Fruit fly (Drosophila melanogaster) whole organism, pupa: ENCODE measurements around the gene CG9922.
A peak's percentile ranks its signal among the peaks of the same experiment; 100 is the strongest.

Experiments
- CG10348 ChIP-seq: fragments of 200-800 bp; sonication (Bioruptor generic); IDR thresholded peaks from 2 replicates; pipeline ENCODE4 v1.3.6; 2022; ENCODE audit warnings: missing biosample characterization, missing genetic modification characterization
- CG12605 ChIP-seq: fragments of 200-800 bp; sonication (Bioruptor generic); IDR thresholded peaks from 2 replicates; pipeline ENCODE4 v1.3.6; 2022; ENCODE audit warnings: missing biosample characterization, missing genetic modification characterization
- CG13204 ChIP-seq: fragments of 200-800 bp; sonication (Bioruptor generic); optimal IDR thresholded peaks from 2 replicates; lab custom pipeline; 2018; ENCODE audit warnings: missing biosample characterization, mild to moderate bottlenecking, missing genetic modification characterization, moderate library complexity
- CG14655 ChIP-seq: fragments of 200-800 bp; sonication (Bioruptor generic); optimal IDR thresholded peaks from 3 replicates; lab custom pipeline; 2017; ENCODE audit warnings: mild to moderate bottlenecking, missing biosample characterization, missing genetic modification reagents, missing genetic modification characterization
- CG15710 ChIP-seq: fragments of 200-800 bp; sonication (Bioruptor generic); optimal IDR thresholded peaks from 2 replicates; lab custom pipeline; 2018; ENCODE audit warnings: missing biosample characterization, mild to moderate bottlenecking, missing genetic modification characterization, moderate library complexity
- CG17806 ChIP-seq: fragments of 200-800 bp; sonication (Bioruptor generic); optimal IDR thresholded peaks from 2 replicates; lab custom pipeline; 2018; ENCODE audit warnings: missing biosample characterization, mild to moderate bottlenecking, missing genetic modification characterization, moderate library complexity
- CG32121 ChIP-seq: fragments of 200-800 bp; sonication (Bioruptor generic); IDR thresholded peaks from 2 replicates; pipeline ENCODE4 v1.3.6; 2022; ENCODE audit warnings: missing biosample characterization, missing genetic modification characterization
- CG34367 ChIP-seq: fragments of 200-800 bp; sonication (Bioruptor generic); optimal IDR thresholded peaks from 2 replicates; lab custom pipeline; 2018; ENCODE audit warnings: missing biosample characterization, mild to moderate bottlenecking, missing genetic modification characterization
- CG4496 ChIP-seq: fragments of 200-800 bp; sonication (Bioruptor generic); IDR thresholded peaks from 3 replicates; pipeline ENCODE4 v1.3.6; 2022; ENCODE audit warnings: missing biosample characterization, missing genetic modification characterization
- CG8159 ChIP-seq: fragments of 200-800 bp; sonication (Bioruptor generic); optimal IDR thresholded peaks from 3 replicates; lab custom pipeline; 2018; ENCODE audit warnings: missing biosample characterization, mild to moderate bottlenecking, missing genetic modification characterization, moderate library complexity
- CG8301 ChIP-seq: fragments of 200-800 bp; sonication (Bioruptor generic); optimal IDR thresholded peaks from 2 replicates; lab custom pipeline; 2018; ENCODE audit warnings: missing biosample characterization, mild to moderate bottlenecking, missing genetic modification characterization
- CG9948 ChIP-seq: fragments of 200-800 bp; sonication (Bioruptor generic); optimal IDR thresholded peaks from 2 replicates; lab custom pipeline; 2018; ENCODE audit warnings: missing biosample characterization, mild to moderate bottlenecking, missing genetic modification characterization, moderate library complexity
- D1 ChIP-seq: fragments of 200-800 bp; sonication (Bioruptor generic); optimal IDR thresholded peaks from 2 replicates; lab custom pipeline; 2018; ENCODE audit warnings: missing biosample characterization, mild to moderate bottlenecking, missing genetic modification characterization, moderate library complexity
- EcR ChIP-seq: fragments of 200-800 bp; sonication (Bioruptor generic); optimal IDR thresholded peaks from 3 replicates; lab custom pipeline; 2019; ENCODE audit warnings: missing biosample characterization, missing genetic modification characterization, mild to moderate bottlenecking, moderate library complexity, missing genetic modification reagents
- Ets98B ChIP-seq: fragments of 200-800 bp; sonication (Bioruptor generic); IDR thresholded peaks from 2 replicates; pipeline ENCODE4 v1.3.6; 2022; ENCODE audit warnings: missing biosample characterization, missing genetic modification characterization
- Pif1A ChIP-seq: fragments of 200-800 bp; sonication (Bioruptor generic); optimal IDR thresholded peaks from 3 replicates; lab custom pipeline; 2016; ENCODE audit warnings: missing biosample characterization, missing genetic modification characterization
- Pif1B ChIP-seq: fragments of 200-800 bp; sonication (Bioruptor generic); optimal IDR thresholded peaks from 3 replicates; lab custom pipeline; 2016; ENCODE audit warnings: missing biosample characterization, missing genetic modification characterization
- Snoo ChIP-seq: fragments of 200-800 bp; sonication (Bioruptor generic); optimal IDR thresholded peaks from 3 replicates; lab custom pipeline; 2017; ENCODE audit warnings: missing biosample characterization, mild to moderate bottlenecking, missing genetic modification characterization, inconsistent platforms
- fd96Ca ChIP-seq: fragments of 200-800 bp; sonication (Bioruptor generic); IDR thresholded peaks from 3 replicates; pipeline ENCODE4 v1.3.6; 2022; ENCODE audit warnings: missing biosample characterization, missing genetic modification characterization
- gl ChIP-seq: fragments of 200-800 bp; sonication (Bioruptor generic); optimal IDR thresholded peaks from 2 replicates; lab custom pipeline; 2018; ENCODE audit warnings: missing biosample characterization, mild to moderate bottlenecking, missing genetic modification characterization
- rn ChIP-seq: fragments of 200-800 bp; sonication (Bioruptor generic); IDR thresholded peaks from 2 replicates; pipeline ENCODE4 v1.3.6; 2022; ENCODE audit warnings: missing biosample characterization, missing genetic modification characterization

The CG9922 gene

DNA sequence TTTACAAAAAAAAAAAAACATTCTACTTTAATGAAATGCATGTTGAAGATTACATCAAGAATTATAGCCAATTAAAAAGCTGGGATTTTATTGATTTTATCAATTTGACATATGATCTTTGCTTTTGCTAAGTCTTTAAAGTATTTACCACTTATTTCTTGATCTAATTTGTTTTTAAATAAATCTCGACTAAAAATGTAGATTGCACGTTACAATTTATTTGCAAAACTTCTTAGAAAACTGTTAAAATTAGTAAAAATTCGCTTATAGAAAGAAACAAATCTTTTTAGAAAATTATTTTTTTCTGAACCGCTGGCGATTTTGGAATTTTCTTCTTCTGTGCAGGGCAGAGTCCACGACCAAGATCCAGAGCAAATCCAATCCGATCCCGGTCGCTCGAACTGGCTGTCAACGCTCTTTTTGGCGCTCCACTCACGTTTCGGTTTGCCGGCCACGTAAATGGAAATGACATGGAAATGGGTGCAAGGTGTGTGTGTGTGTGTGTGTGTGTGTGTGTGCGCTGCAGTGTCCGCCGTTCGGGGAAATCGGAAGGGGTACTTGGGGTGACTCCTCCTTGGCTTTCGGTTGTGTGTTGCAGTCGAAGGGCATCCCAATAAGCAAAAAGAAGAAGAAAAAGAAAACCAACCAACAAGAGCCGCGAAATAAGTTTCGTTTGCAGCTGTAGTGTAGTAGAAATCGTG, 33.9 kb downstream of the CG9922 start:
- TF ChIP-seq CG13204 = no peak
- no peak for TF ChIP-seq EcR (GFP tag; lab: Kevin White, UChicago)
- TF ChIP-seq rn = no peak
- no peak for TF ChIP-seq D1 (tag; lab: Kevin White, UChicago)
- peak; percentile 30 for TF ChIP-seq Pif1B (GFP tag; lab: Kevin White, UChicago)
- TF ChIP-seq Snoo = peak; percentile 53
- peak; percentile 15 for TF ChIP-seq CG14655 (GFP tag; lab: Kevin White, UChicago)
- peak; percentile 27 for TF ChIP-seq Pif1A (GFP tag; lab: Kevin White, UChicago)
- no peak for TF ChIP-seq CG4496 (GFP tag; lab: Robert Waterston, UW)
- TF ChIP-seq fd96Ca (GFP tag; lab: Robert Waterston, UW) = no peak
- TF ChIP-seq CG15710 (tag; lab: Kevin White, UChicago) = no peak
- no peak for TF ChIP-seq CG9948 (tag; lab: Kevin White, UChicago)
- no peak for TF ChIP-seq gl (tag; lab: Kevin White, UChicago)
- no peak for TF ChIP-seq CG32121 (GFP tag; lab: Robert Waterston, UW)
- TF ChIP-seq CG10348 (GFP tag; lab: Robert Waterston, UW) = no peak
- no peak for TF ChIP-seq CG8301 (tag; lab: Kevin White, UChicago)
- no peak for TF ChIP-seq CG17806 (tag; lab: Kevin White, UChicago)
- TF ChIP-seq CG12605 (GFP tag; lab: Robert Waterston, UW) = no peak
- peak; percentile 11 for TF ChIP-seq CG8159 (tag; lab: Kevin White, UChicago)
- TF ChIP-seq CG34367 (tag; lab: Kevin White, UChicago) = no peak
- no peak for TF ChIP-seq Ets98B
- TF ChIP-seq, all 21 proteins: peak for 5

DNA sequence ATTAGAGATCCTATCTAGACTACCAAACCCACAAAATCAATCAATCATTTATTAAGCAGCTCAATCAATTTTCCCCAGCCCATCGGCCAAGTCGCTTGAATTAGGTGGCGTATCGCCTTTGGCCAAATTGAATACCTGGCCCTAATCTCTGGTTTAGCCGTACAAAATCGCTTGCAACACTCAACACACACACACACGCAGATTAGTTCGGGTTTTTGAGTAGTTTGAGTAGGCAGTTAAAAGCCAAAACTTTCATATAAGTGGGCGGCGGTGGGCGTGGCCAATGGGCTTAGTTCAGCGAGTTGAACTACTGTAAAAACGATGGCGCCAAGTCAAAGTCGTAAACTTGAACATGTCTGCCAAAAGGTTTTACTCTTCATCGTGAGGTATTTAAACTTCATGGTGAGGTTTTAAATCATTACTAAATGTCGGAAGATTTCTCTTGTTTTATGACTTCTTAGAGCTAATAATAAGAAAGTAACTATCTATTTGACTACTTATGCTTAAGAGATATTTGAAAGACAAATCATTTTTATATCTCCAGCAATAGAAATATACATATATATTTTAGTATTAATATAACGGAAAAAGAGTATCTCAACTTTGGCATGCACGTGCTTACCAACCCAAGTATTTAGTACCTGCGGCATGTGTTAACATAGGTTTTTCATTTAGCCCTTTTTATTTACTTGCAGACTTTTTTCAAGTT, 34.8 kb downstream of the CG9922 start:
- no peak for TF ChIP-seq gl (tag; lab: Kevin White, UChicago)
- TF ChIP-seq CG14655 (GFP tag; lab: Kevin White, UChicago) = no peak
- TF ChIP-seq CG8159 (tag; lab: Kevin White, UChicago) = no peak
- no peak for TF ChIP-seq Snoo
- no peak for TF ChIP-seq CG12605 (GFP tag; lab: Robert Waterston, UW)
- TF ChIP-seq CG32121 (GFP tag; lab: Robert Waterston, UW) = no peak
- no peak for TF ChIP-seq CG17806 (tag; lab: Kevin White, UChicago)
- no peak for TF ChIP-seq fd96Ca (GFP tag; lab: Robert Waterston, UW)
- no peak for TF ChIP-seq D1 (tag; lab: Kevin White, UChicago)
- TF ChIP-seq rn = no peak
- TF ChIP-seq CG15710 (tag; lab: Kevin White, UChicago) = no peak
- no peak for TF ChIP-seq CG10348 (GFP tag; lab: Robert Waterston, UW)
- no peak for TF ChIP-seq CG13204
- TF ChIP-seq CG8301 (tag; lab: Kevin White, UChicago) = no peak
- no peak for TF ChIP-seq Ets98B
- TF ChIP-seq Pif1A (GFP tag; lab: Kevin White, UChicago) = no peak
- no peak for TF ChIP-seq CG9948 (tag; lab: Kevin White, UChicago)
- no peak for TF ChIP-seq CG34367 (tag; lab: Kevin White, UChicago)
- TF ChIP-seq EcR (GFP tag; lab: Kevin White, UChicago) = no peak

DNA sequence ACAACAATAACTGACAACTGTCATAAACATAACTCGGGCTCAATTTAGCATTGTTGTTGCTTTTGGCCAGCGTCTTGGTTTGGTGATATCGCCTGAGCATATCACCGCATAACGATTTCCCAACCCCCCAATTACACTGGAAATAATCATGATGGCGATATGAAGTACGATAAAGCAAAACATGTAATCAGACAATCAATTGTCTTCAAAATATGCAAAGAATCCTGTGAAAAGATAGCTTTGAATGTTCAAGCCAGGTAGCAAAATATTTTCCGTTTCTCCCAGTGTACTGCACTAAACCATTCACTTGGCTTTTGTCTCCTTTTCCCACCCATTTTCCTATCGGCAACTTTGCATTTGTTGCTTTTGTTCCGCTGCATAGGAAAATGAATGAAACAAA, 36.7 kb downstream of the CG9922 start:
- TF ChIP-seq CG14655 (GFP tag; lab: Kevin White, UChicago) (peak; percentile 75), CG13204 (no peak), CG10348 (GFP tag; lab: Robert Waterston, UW) (peak; percentile 61), D1 (tag; lab: Kevin White, UChicago) (no peak), CG9948 (tag; lab: Kevin White, UChicago) (no peak), CG12605 (GFP tag; lab: Robert Waterston, UW) (peak; percentile 79), Ets98B (peak; percentile 94), rn (peak; percentile 72), CG8159 (tag; lab: Kevin White, UChicago) (peak; percentile 24), CG8301 (tag; lab: Kevin White, UChicago) (peak; percentile 84), Pif1B (GFP tag; lab: Kevin White, UChicago) (peak; percentile 17), CG17806 (tag; lab: Kevin White, UChicago) (peak; percentile 43), CG32121 (GFP tag; lab: Robert Waterston, UW) (peak; percentile 86), CG4496 (GFP tag; lab: Robert Waterston, UW) (peak; percentile 89), fd96Ca (GFP tag; lab: Robert Waterston, UW) (peak; percentile 91), Pif1A (GFP tag; lab: Kevin White, UChicago) (peak; percentile 62), Snoo (no peak)

DNA sequence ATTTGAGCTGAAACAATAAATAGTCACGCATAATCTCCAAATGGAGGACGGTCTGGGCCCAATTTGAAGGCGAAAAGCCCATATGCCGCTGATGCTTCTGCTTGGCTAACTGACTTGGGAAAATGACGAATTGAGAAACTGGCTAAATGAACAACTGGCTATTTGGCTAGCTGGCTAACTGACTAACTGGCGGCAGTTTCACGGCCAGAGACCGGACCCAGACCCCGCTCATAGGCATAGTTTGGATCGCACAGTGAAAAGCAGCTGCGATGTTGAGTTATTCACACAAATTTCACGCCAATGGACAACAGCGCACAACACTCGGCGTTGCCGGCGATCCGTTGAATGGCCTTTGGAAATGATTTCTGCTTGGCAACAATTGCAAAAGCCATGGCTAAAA, 37.6 kb downstream of the CG9922 start:
- TF ChIP-seq Pif1B (GFP tag; lab: Kevin White, UChicago) (no peak), gl (tag; lab: Kevin White, UChicago) (no peak), rn (no peak), CG14655 (GFP tag; lab: Kevin White, UChicago) (no peak), Pif1A (GFP tag; lab: Kevin White, UChicago) (no peak), CG34367 (tag; lab: Kevin White, UChicago) (no peak), CG8301 (tag; lab: Kevin White, UChicago) (no peak), D1 (tag; lab: Kevin White, UChicago) (no peak), CG12605 (GFP tag; lab: Robert Waterston, UW) (no peak), fd96Ca (GFP tag; lab: Robert Waterston, UW) (no peak), Snoo (no peak), CG10348 (GFP tag; lab: Robert Waterston, UW) (no peak), CG4496 (GFP tag; lab: Robert Waterston, UW) (no peak), Ets98B (no peak), CG17806 (tag; lab: Kevin White, UChicago) (no peak), EcR (GFP tag; lab: Kevin White, UChicago) (no peak), CG32121 (GFP tag; lab: Robert Waterston, UW) (no peak)
